Worm (Caenorhabditis elegans): ENCODE results near the gene K01A12.2.

K01A12.2 gene

ce11 chrX:8566521-8567032 is 46.6 kb upstream of the K01A12.2 start:
- TF ChIP-seq lsy-2 (tag; optimal IDR thresholded peaks at IDR 0.05) (no peak), mls-2 (tag; optimal IDR thresholded peaks at IDR 0.05) (no peak), pha-4 (tag; optimal IDR thresholded peaks at IDR 0.05) (no peak), elt-1 (tag; optimal IDR thresholded peaks at IDR 0.05; ENCODE audit: borderline replicate concordance, insufficient read depth) (no peak), sptf-1 (tag; optimal IDR thresholded peaks at IDR 0.05) (no peak), elt-3 (tag; optimal IDR thresholded peaks at IDR 0.05) (no peak)

- TF ChIP-seq ham-2 (GFP tag; optimal IDR thresholded peaks at IDR 0.05) (no peak), hlh-1 (tag; optimal IDR thresholded peaks at IDR 0.05) (no peak), zip-8 (tag; optimal IDR thresholded peaks at IDR 0.05) (no peak), drap-1 (GFP tag; optimal IDR thresholded peaks at IDR 0.05) (no peak), tbx-8 (GFP tag; optimal IDR thresholded peaks at IDR 0.05) (no peak), nhr-76 (tag; optimal IDR thresholded peaks at IDR 0.05) (no peak)
Measured at ce11 chrX:8567166-8567565, 46.0 kb upstream of the K01A12.2 start.

- TF ChIP-seq bed-3 (GFP tag; optimal IDR thresholded peaks at IDR 0.05) (no peak), unc-120 (tag; optimal IDR thresholded peaks at IDR 0.05; ENCODE audit: poor library complexity, severe bottlenecking) (no peak), snpc-4 (tag; optimal IDR thresholded peaks at IDR 0.05) (no peak)
Measured at ce11 chrX:8567823-8568314, 45.3 kb upstream of the K01A12.2 start.

ce11 chrX:8568423-8568903 is 44.7 kb upstream of the K01A12.2 start:
- TF ChIP-seq hlh-1 (tag; optimal IDR thresholded peaks at IDR 0.05) (peak; percentile 55), unc-62 (GFP tag; optimal IDR thresholded peaks at IDR 0.05) (peak; percentile 95), mab-5 (tag; optimal IDR thresholded peaks at IDR 0.05) (no peak), drap-1 (GFP tag; optimal IDR thresholded peaks at IDR 0.05) (peak; percentile 7), M03D4.4 (tag; optimal IDR thresholded peaks at IDR 0.05) (no peak), ham-2 (GFP tag; optimal IDR thresholded peaks at IDR 0.05) (peak; percentile 53), flh-1 (GFP tag; optimal IDR thresholded peaks at IDR 0.05) (no peak)

- peak; percentile 21 for TF ChIP-seq sptf-1 (tag; optimal IDR thresholded peaks at IDR 0.05)
- peak; percentile 80 for TF ChIP-seq mls-2 (tag; optimal IDR thresholded peaks at IDR 0.05)
- TF ChIP-seq unc-120 (tag; optimal IDR thresholded peaks at IDR 0.05; ENCODE audit: poor library complexity, severe bottlenecking) = peak; percentile 11
- no peak for TF ChIP-seq zip-8 (tag; optimal IDR thresholded peaks at IDR 0.05)
Measured at ce11 chrX:8569159-8569558, 44.0 kb upstream of the K01A12.2 start.

ce11 chrX:8570997-8571517 is 42.1 kb upstream of the K01A12.2 start, which contains the start of gene jmjd-3.1:
TSS of gene jmjd-3.1 (plus strand) at chrX:8571047.
- no peak for TF ChIP-seq nhr-237 (tag; optimal IDR thresholded peaks at IDR 0.05)
- TF ChIP-seq tbx-8 (GFP tag; optimal IDR thresholded peaks at IDR 0.05) = no peak
- TF ChIP-seq unc-62 (GFP tag; optimal IDR thresholded peaks at IDR 0.05) = no peak
- no peak for TF ChIP-seq ceh-39 (tag; optimal IDR thresholded peaks at IDR 0.05)
- TF ChIP-seq cnd-1 (tag; optimal IDR thresholded peaks at IDR 0.05) = no peak
- TF ChIP-seq zip-8 (tag; optimal IDR thresholded peaks at IDR 0.05) = no peak
- TF ChIP-seq hlh-1 (tag; optimal IDR thresholded peaks at IDR 0.05) = no peak
- no peak for TF ChIP-seq M03D4.4 (tag; optimal IDR thresholded peaks at IDR 0.05)
- TF ChIP-seq ceh-83 (GFP tag; optimal IDR thresholded peaks at IDR 0.05) = no peak
- no peak for TF ChIP-seq unc-39 (tag; optimal IDR thresholded peaks at IDR 0.05)
- TF ChIP-seq nhr-76 (tag; optimal IDR thresholded peaks at IDR 0.05) = no peak
- TF ChIP-seq ceh-43 (GFP tag; optimal IDR thresholded peaks at IDR 0.05) = no peak
- TF ChIP-seq nhr-12 (tag; optimal IDR thresholded peaks at IDR 0.05) = no peak
- no peak for TF ChIP-seq sptf-1 (tag; optimal IDR thresholded peaks at IDR 0.05)
- TF ChIP-seq ces-1 (GFP tag; optimal IDR thresholded peaks at IDR 0.05) = no peak
- TF ChIP-seq ztf-11 (tag; optimal IDR thresholded peaks at IDR 0.05) = no peak
- TF ChIP-seq unc-120 (tag; optimal IDR thresholded peaks at IDR 0.05; ENCODE audit: poor library complexity, severe bottlenecking) = no peak
- no peak for TF ChIP-seq elt-3 (tag; optimal IDR thresholded peaks at IDR 0.05)

Measured in whole organism, mixed stage, embryonic.